Worm (Caenorhabditis elegans): ENCODE measurements around the gene T25D3.3.

Gene T25D3.3

ce11 chrII:173679-174078 lies 21.3 kb downstream of the T25D3.3 start, which contains the start of gene T01D1.7:
Gene T01D1.7, minus strand, starts transcription at chrII:173779.
- TF ChIP-seq him-1 (tag; optimal IDR thresholded peaks at IDR 0.05) (no peak), dao-5 (tag; optimal IDR thresholded peaks at IDR 0.05) (no peak), W03F9.2 (tag; optimal IDR thresholded peaks at IDR 0.05) (no peak)

ce11 chrII:175868-176267 lies 23.5 kb downstream of the T25D3.3 start, which contains the start of gene T01D1.3:
Gene T01D1.3, minus strand, starts transcription at chrII:175968.
- TF ChIP-seq him-1 (tag; optimal IDR thresholded peaks at IDR 0.05) (no peak), W03F9.2 (tag; optimal IDR thresholded peaks at IDR 0.05) (no peak), dao-5 (tag; optimal IDR thresholded peaks at IDR 0.05) (no peak)

ce11 chrII:176622-177021 lies 24.2 kb downstream of the T25D3.3 start:
- TF ChIP-seq dao-5 (tag; optimal IDR thresholded peaks at IDR 0.05) (no peak), W03F9.2 (tag; optimal IDR thresholded peaks at IDR 0.05) (no peak), him-1 (tag; optimal IDR thresholded peaks at IDR 0.05) (no peak)

- no peak for TF ChIP-seq W03F9.2 (tag; optimal IDR thresholded peaks at IDR 0.05)
- no peak for TF ChIP-seq dao-5 (tag; optimal IDR thresholded peaks at IDR 0.05)
- no peak for TF ChIP-seq him-1 (tag; optimal IDR thresholded peaks at IDR 0.05)
Measured at ce11 chrII:178146-178545, 25.8 kb downstream of the T25D3.3 start.

DNA sequence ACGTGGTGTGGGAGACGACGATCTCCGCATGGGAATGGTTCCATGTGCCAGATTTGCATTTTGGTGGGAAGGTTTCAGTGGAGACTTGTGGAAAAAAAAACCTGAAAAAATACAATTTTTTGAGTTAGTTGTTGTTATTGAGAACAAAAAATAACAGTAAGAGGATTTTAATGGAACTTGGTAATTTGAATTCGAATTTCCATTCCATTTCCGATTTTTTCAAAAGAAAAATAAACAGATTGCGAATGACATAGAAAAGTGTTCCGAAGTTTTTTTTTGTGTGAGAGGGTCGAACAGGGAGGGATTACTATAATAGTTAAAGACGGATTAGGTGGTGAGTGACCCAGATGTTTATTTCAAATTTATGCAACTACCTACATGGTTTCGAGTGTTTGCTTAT lies 26.6 kb downstream of the T25D3.3 start, which contains the start of gene T01D1.4:
Gene T01D1.4, minus strand, starts transcription at position 101 of the 400 bp plus-strand sequence.
- TF ChIP-seq dao-5 (tag; optimal IDR thresholded peaks at IDR 0.05) (no peak), him-1 (tag; optimal IDR thresholded peaks at IDR 0.05) (no peak), W03F9.2 (tag; optimal IDR thresholded peaks at IDR 0.05) (no peak)

ce11 chrII:186504-186903 lies 34.1 kb downstream of the T25D3.3 start, which contains the start of gene T01D1.8:
Gene T01D1.8, plus strand, starts transcription at chrII:186739.
- TF ChIP-seq W03F9.2 (tag; optimal IDR thresholded peaks at IDR 0.05) = no peak

DNA sequence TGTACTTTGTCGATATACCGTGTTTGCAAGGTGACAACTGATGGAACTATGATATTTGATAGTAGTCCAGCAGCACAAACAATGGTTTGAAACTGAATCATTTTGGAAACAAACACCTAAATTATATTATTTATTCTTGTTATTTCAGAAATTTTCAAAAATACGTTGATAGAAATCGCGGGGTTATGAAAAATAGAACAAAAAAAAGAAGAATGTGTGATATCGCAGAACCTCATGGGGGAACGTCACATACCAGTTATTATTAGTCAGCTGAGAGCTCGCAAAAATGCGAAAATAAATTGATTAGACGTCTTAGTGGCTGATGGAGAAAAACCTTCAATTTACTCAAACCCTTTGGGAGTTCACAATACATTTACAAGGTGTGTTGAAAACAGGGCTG lies 36.6 kb downstream of the T25D3.3 start, which contains the start of gene T01D1.5:
Gene T01D1.5, minus strand, starts transcription at position 101 of the 400 bp plus-strand sequence.
- TF ChIP-seq him-1 (tag; optimal IDR thresholded peaks at IDR 0.05) (no peak), W03F9.2 (tag; optimal IDR thresholded peaks at IDR 0.05) (no peak), dao-5 (tag; optimal IDR thresholded peaks at IDR 0.05) (no peak)

DNA sequence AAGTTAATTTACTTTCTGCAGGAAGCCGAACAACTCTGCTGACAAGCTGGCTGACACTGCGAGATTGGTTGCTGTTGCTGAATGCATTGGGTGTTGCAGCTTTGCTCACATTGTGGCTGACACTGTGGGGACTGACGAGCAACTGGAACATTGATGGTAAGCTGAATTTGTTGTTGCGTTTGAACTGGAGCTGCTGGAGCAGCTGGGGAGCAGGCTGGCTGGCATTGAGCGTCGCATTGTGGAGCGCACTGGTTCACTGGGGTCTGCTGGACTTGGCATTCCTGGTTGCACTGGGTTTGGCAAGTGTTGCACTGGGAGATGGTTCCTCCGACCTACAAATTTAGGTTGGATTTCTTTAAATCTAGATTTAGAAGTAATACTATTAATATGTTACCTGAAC lies 40.2 kb downstream of the T25D3.3 start:
- no peak for TF ChIP-seq W03F9.2 (tag; optimal IDR thresholded peaks at IDR 0.05)
- no peak for TF ChIP-seq dao-5 (tag; optimal IDR thresholded peaks at IDR 0.05)
- no peak for TF ChIP-seq him-1 (tag; optimal IDR thresholded peaks at IDR 0.05)

DNA sequence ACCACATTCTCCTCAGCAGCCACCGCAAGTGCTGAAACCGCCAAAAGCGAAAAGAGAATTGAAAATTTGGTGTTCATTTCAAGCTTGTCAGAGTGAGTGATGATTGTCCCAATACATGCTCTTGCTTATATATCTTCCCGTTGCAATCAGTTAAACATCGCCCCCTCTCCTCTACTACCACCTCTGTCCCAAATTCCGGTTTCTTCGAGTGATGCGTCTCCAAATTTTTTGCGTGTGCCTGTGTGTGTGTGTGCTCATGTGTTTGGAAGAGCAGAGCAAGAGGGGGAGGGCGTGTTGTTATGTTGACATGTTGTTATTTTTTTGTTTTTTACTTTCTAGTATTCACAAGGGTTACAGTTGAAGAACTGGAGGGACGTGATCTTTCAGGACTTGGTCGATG lies 42.1 kb downstream of the T25D3.3 start, which contains the start of gene abu-11:
Gene abu-11, minus strand, starts transcription at position 101 of the 400 bp plus-strand sequence.
- TF ChIP-seq W03F9.2 (tag; optimal IDR thresholded peaks at IDR 0.05) (no peak), dao-5 (tag; optimal IDR thresholded peaks at IDR 0.05) (no peak)

- TF ChIP-seq W03F9.2 (tag; optimal IDR thresholded peaks at IDR 0.05) (no peak), him-1 (tag; optimal IDR thresholded peaks at IDR 0.05) (no peak), dao-5 (tag; optimal IDR thresholded peaks at IDR 0.05) (no peak)
Measured at ce11 chrII:196685-197084, 44.3 kb downstream of the T25D3.3 start, which contains the start of gene chs-2. Gene chs-2, plus strand, starts transcription at chrII:196985.
